Fruit fly (Drosophila melanogaster) whole organism, embryonic: Measurements from ENCODE around the gene CheA75a.

Experiments used
- B-H2 ChIP-seq: fragments of 200-800 bp; sonication (Bioruptor generic); optimal IDR thresholded peaks from 2 replicates; lab custom pipeline; 2018; ENCODE audit warnings: missing biosample characterization, mild to moderate bottlenecking, missing genetic modification characterization
- CG10979 ChIP-seq: fragments of 200-800 bp; sonication (Bioruptor generic); optimal IDR thresholded peaks from 2 replicates; lab custom pipeline; 2018; ENCODE audit warnings: missing biosample characterization, mild to moderate bottlenecking, missing genetic modification characterization, moderate library complexity
- CG11093 ChIP-seq: fragments of 200-800 bp; sonication (Bioruptor generic); IDR thresholded peaks from 3 replicates; pipeline ENCODE4 v1.3.6; 2022; ENCODE audit warnings: missing biosample characterization, missing genetic modification characterization
- CG12942 ChIP-seq: fragments of 200-800 bp; sonication (Bioruptor generic); optimal IDR thresholded peaks from 3 replicates; lab custom pipeline; 2016; ENCODE audit warnings: missing biosample characterization, missing genetic modification characterization
- CG14050 ChIP-seq: fragments of 200-800 bp; sonication (Bioruptor generic); IDR thresholded peaks from 3 replicates; pipeline ENCODE4 v1.3.6; 2022; ENCODE audit warnings: missing biosample characterization, missing genetic modification characterization
- CG15011 ChIP-seq: fragments of 200-800 bp; sonication (Bioruptor generic); optimal IDR thresholded peaks from 3 replicates; lab custom pipeline; 2018; ENCODE audit warnings: missing biosample characterization, mild to moderate bottlenecking, missing genetic modification characterization
- CG17361 ChIP-seq: fragments of 200-800 bp; sonication (Bioruptor generic); IDR thresholded peaks from 3 replicates; pipeline ENCODE4 v1.3.6; 2022; ENCODE audit warnings: missing biosample characterization, missing genetic modification characterization
- CG2712 ChIP-seq: fragments of 200-800 bp; optimal IDR thresholded peaks from 3 replicates; lab custom pipeline; 2019; ENCODE audit warnings: missing biosample characterization, mild to moderate bottlenecking, missing genetic modification characterization, moderate library complexity
- CG3726 ChIP-seq: fragments of 200-800 bp; sonication (Bioruptor generic); IDR thresholded peaks from 3 replicates; pipeline ENCODE4, ENCODE4 v1.3.6; 2022; ENCODE audit warnings: missing biosample characterization, missing genetic modification characterization
- CG3847 ChIP-seq: fragments of 200-800 bp; sonication (Bioruptor generic); IDR thresholded peaks from 2 replicates; pipeline ENCODE4 v1.3.6; 2022; ENCODE audit warnings: missing biosample characterization, missing genetic modification characterization
- CG4820 ChIP-seq: fragments of 200-800 bp; sonication (Bioruptor generic); optimal IDR thresholded peaks from 3 replicates; lab custom pipeline; 2016; ENCODE audit warnings: missing biosample characterization, missing genetic modification characterization
- CG6272 ChIP-seq: fragments of 200-800 bp; sonication (Bioruptor generic); IDR thresholded peaks from 2 replicates; pipeline ENCODE4 v1.3.6; 2022; ENCODE audit warnings: missing biosample characterization, missing genetic modification characterization
- CG6689 ChIP-seq: fragments of 200-800 bp; sonication (Bioruptor generic); IDR thresholded peaks from 2 replicates; pipeline ENCODE4 v1.3.6; 2022; ENCODE audit warnings: missing biosample characterization, missing genetic modification characterization
- CG8388 ChIP-seq: fragments of 200-800 bp; sonication (Bioruptor generic); optimal IDR thresholded peaks from 2 replicates; lab custom pipeline; 2019; ENCODE audit warnings: missing biosample characterization, mild to moderate bottlenecking, missing genetic modification characterization, moderate library complexity
- CTCF ChIP-seq: fragments of 200-800 bp; sonication (Bioruptor generic); optimal IDR thresholded peaks from 2 replicates; lab custom pipeline; 2017; ENCODE audit warnings: missing biosample characterization, mild to moderate bottlenecking, missing genetic modification characterization, moderate library complexity
- CkIIα-i1 ChIP-seq: fragments of 200-800 bp; sonication (Bioruptor generic); IDR thresholded peaks from 2 replicates; pipeline ENCODE4 v1.3.6; 2022; ENCODE audit warnings: missing biosample characterization, missing genetic modification characterization
- CoRest ChIP-seq: fragments of 200-800 bp; sonication (Bioruptor generic); optimal IDR thresholded peaks from 3 replicates; lab custom pipeline; 2018; ENCODE audit warnings: missing biosample characterization, mild to moderate bottlenecking, missing genetic modification characterization, moderate library complexity
- Elba2 ChIP-seq: fragments of 200-800 bp; sonication (Bioruptor generic); optimal IDR thresholded peaks from 3 replicates; lab custom pipeline; 2016; ENCODE audit warnings: missing biosample characterization, missing genetic modification characterization
- Ets65A ChIP-seq: fragments of 200-800 bp; sonication (Bioruptor generic); peaks from one replicate; lab custom pipeline; 2016; ENCODE audit warnings: missing biosample characterization, missing genetic modification characterization
- GATAe ChIP-seq: fragments of 200-800 bp; sonication (Bioruptor generic); conservative IDR thresholded peaks from 2 replicates; pipeline ENCODE4 v1.3.6; 2022; ENCODE audit warnings: missing biosample characterization, missing genetic modification characterization
- Hsf ChIP-seq: fragments of 200-800 bp; sonication (Bioruptor generic); optimal IDR thresholded peaks from 3 replicates; lab custom pipeline; 2016; ENCODE audit warnings: missing biosample characterization, missing genetic modification characterization
- Lpt ChIP-seq: fragments of >200 bp; optimal IDR thresholded peaks from 2 replicates; lab custom pipeline; 2018; ENCODE audit warnings: missing biosample characterization, missing genetic modification characterization
- Nf-YA ChIP-seq: fragments of 200-800 bp; sonication (Bioruptor generic); IDR thresholded peaks from 2 replicates; pipeline ENCODE4 v1.3.6; 2022; ENCODE audit warnings: missing biosample characterization, missing genetic modification characterization
- Scr ChIP-seq: fragments of 200-800 bp; sonication (Bioruptor generic); IDR thresholded peaks from 2 replicates; pipeline ENCODE4 v1.3.6; 2022; ENCODE audit warnings: missing biosample characterization, missing genetic modification characterization; ENCODE audit not compliant: partially characterized antibody
- Spps ChIP-seq: fragments of 200-800 bp; sonication (Bioruptor generic); optimal IDR thresholded peaks from 2 replicates; lab custom pipeline; 2018; ENCODE audit warnings: missing biosample characterization, mild to moderate bottlenecking, missing genetic modification characterization
- bsh ChIP-seq, 2 experiments: fragments of 200-800 bp; sonication (Bioruptor generic); optimal IDR thresholded peaks; 2 replicates each; lab custom pipeline; 2017 to 2018; ENCODE audit warnings: mild to moderate bottlenecking in 2 of 2, missing biosample characterization in 2 of 2, missing genetic modification characterization in 2 of 2, moderate library complexity in 1 of 2
- fd102C ChIP-seq: fragments of 200-800 bp; sonication (Bioruptor generic); optimal IDR thresholded peaks from 2 replicates; lab custom pipeline; 2018; ENCODE audit warnings: missing biosample characterization, mild to moderate bottlenecking, missing genetic modification characterization, moderate library complexity
- fru ChIP-seq: fragments of >200 bp; optimal IDR thresholded peaks from 2 replicates; lab custom pipeline; 2017
- gce ChIP-seq: fragments of 200-800 bp; sonication (Bioruptor generic); IDR thresholded peaks from 3 replicates; pipeline ENCODE4 v1.3.6; 2022; ENCODE audit warnings: missing biosample characterization, missing genetic modification characterization
- gem ChIP-seq: fragments of 200-800 bp; sonication (Bioruptor generic); optimal IDR thresholded peaks from 2 replicates; lab custom pipeline; 2019; ENCODE audit warnings: missing biosample characterization, mild to moderate bottlenecking, missing genetic modification characterization, moderate library complexity
- gsb ChIP-seq: fragments of 200-800 bp; sonication (Bioruptor generic); IDR thresholded peaks from 2 replicates; pipeline ENCODE4 v1.3.6; 2022; ENCODE audit warnings: missing biosample characterization, missing genetic modification characterization
- jigr1 ChIP-seq: fragments of 200-800 bp; sonication (Bioruptor generic); IDR thresholded peaks from 3 replicates; pipeline ENCODE4 v1.3.6; 2022; ENCODE audit warnings: missing biosample characterization, missing genetic modification characterization
- lola ChIP-seq, 3 experiments: fragments of >200 bp in 2 of 3; fragments of 200-800 bp in 1 of 3; sonication (Bioruptor generic) in 1 of 3; optimal IDR thresholded peaks; 2 replicates each; lab custom pipeline; 2017 to 2019; ENCODE audit warnings: missing biosample characterization in 3 of 3, missing genetic modification characterization in 3 of 3, mild to moderate bottlenecking in 1 of 3, moderate library complexity in 1 of 3
- maf-S ChIP-seq: fragments of 200-800 bp; sonication (Bioruptor generic); optimal IDR thresholded peaks from 2 replicates; lab custom pipeline; 2016; ENCODE audit warnings: missing biosample characterization, missing genetic modification characterization
- oc ChIP-seq: fragments of 200-800 bp; sonication (Bioruptor generic); optimal IDR thresholded peaks from 2 replicates; lab custom pipeline; 2018; ENCODE audit warnings: missing biosample characterization, mild to moderate bottlenecking, missing genetic modification characterization, moderate library complexity
- pb ChIP-seq: fragments of 200-800 bp; sonication (Bioruptor generic); optimal IDR thresholded peaks from 3 replicates; lab custom pipeline; 2016; ENCODE audit warnings: missing biosample characterization, missing genetic modification characterization
- phol ChIP-seq: fragments of 200-800 bp; sonication (Bioruptor generic); optimal IDR thresholded peaks from 3 replicates; lab custom pipeline; 2018; ENCODE audit warnings: missing biosample characterization, mild to moderate bottlenecking, missing genetic modification characterization, moderate library complexity
- sens ChIP-seq: fragments of 200-800 bp; sonication (Bioruptor generic); peaks from one replicate; lab custom pipeline; 2016; ENCODE audit warnings: missing biosample characterization, missing genetic modification characterization
- sug ChIP-seq: fragments of 200-800 bp; optimal IDR thresholded peaks from 2 replicates; lab custom pipeline; 2019; ENCODE audit warnings: missing biosample characterization, mild to moderate bottlenecking, missing genetic modification characterization, moderate library complexity
- trh ChIP-seq: fragments of 200-800 bp; sonication (Bioruptor generic); optimal IDR thresholded peaks from 2 replicates; lab custom pipeline; 2016; ENCODE audit warnings: missing biosample characterization, missing genetic modification characterization
- vvl ChIP-seq: fragments of 200-800 bp; sonication (Bioruptor generic); IDR thresholded peaks from 2 replicates; pipeline ENCODE4 v1.3.6; 2022; ENCODE audit warnings: missing biosample characterization, missing genetic modification characterization

Gene CheA75a

dm6 chr3L:18231927-18232721, 19.8 kb upstream of the CheA75a start (continued):
- peak in 1 of 2 experiments; percentile 89 for TF ChIP-seq bsh (GFP tag; optimal IDR thresholded peaks at IDR 0.05; lab: Kevin White, UChicago)
- no peak for TF ChIP-seq GATAe (GFP tag; lab: Robert Waterston, UW)
- no peak for TF ChIP-seq CG11093 (GFP tag; lab: Robert Waterston, UW)
- no peak for TF ChIP-seq CTCF (GFP tag; lab: Kevin White, UChicago)
- TF ChIP-seq Nf-YA (GFP tag; lab: Robert Waterston, UW) = no peak
- no peak for TF ChIP-seq fd102C (GFP tag; lab: Kevin White, UChicago)
- no peak for TF ChIP-seq Elba2 (GFP tag; lab: Kevin White, UChicago)
- TF ChIP-seq maf-S = no peak
- no peak for TF ChIP-seq pb (GFP tag; lab: Kevin White, UChicago)
- no peak for TF ChIP-seq fru
- TF ChIP-seq CG3847 (GFP tag; lab: Robert Waterston, UW) = no peak
- TF ChIP-seq oc (tag; lab: Kevin White, UChicago) = no peak
- no peak for TF ChIP-seq sug (tag; lab: Kevin White, UChicago)
- TF ChIP-seq B-H2 = no peak
- no peak for TF ChIP-seq Spps (tag; lab: Kevin White, UChicago)
- no peak for TF ChIP-seq CkIIα-i1 (GFP tag; lab: Robert Waterston, UW)
- no peak for TF ChIP-seq CG8388 (GFP tag; lab: Kevin White, UChicago)
- no peak for TF ChIP-seq CG6272 (GFP tag; lab: Robert Waterston, UW)
- TF ChIP-seq CG14050 = no peak
- peak; percentile 55 for TF ChIP-seq CG2712 (tag; lab: Kevin White, UChicago)
- TF ChIP-seq CG6689 = 0 out of 2 replicates have a peak, but pooled peaks have one; percentile 17
- TF ChIP-seq jigr1 (GFP tag; lab: Robert Waterston, UW) = 0 out of 3 replicates have a peak, but pooled peaks have one; percentile 27
- TF ChIP-seq Lpt = no peak
- TF ChIP-seq gem = peak; percentile 27
- TF ChIP-seq CG4820 = no peak
- TF ChIP-seq Ets65A = peak; percentile 49
- TF ChIP-seq CG10979 (tag; lab: Kevin White, UChicago) = peak; percentile 46
- TF ChIP-seq lola (GFP tag; optimal IDR thresholded peaks at IDR 0.05; lab: Kevin White, UChicago) = peak in 1 of 3 experiments; percentile 31
- no peak for TF ChIP-seq CG3726
- TF ChIP-seq gsb (GFP tag; lab: Robert Waterston, UW) = no peak
- peak; percentile 0 for TF ChIP-seq phol (tag; lab: Kevin White, UChicago)
- no peak for TF ChIP-seq Scr (GFP tag; lab: Robert Waterston, UW)
- TF ChIP-seq trh = no peak
- TF ChIP-seq Hsf (GFP tag; lab: Kevin White, UChicago) = no peak
- TF ChIP-seq CoRest (tag; lab: Kevin White, UChicago) = no peak
- TF ChIP-seq CG17361 = peak; percentile 34; the same call in 1 of the 3 replicates
- peak; percentile 68 for TF ChIP-seq sens (GFP tag; lab: Kevin White, UChicago)
- no peak for TF ChIP-seq vvl (GFP tag; lab: Robert Waterston, UW)
- TF ChIP-seq CG12942 = no peak
- TF ChIP-seq gce = no peak
- no peak for TF ChIP-seq CG15011
